Fruit fly (Drosophila melanogaster) whole organism, embryonic: Measurements from ENCODE around the gene Blimp-1.

Experiments used
- B-H2 ChIP-seq: fragments of 200-800 bp; sonication (Bioruptor generic); optimal IDR thresholded peaks from 2 replicates; lab custom pipeline; 2018; ENCODE audit warnings: missing biosample characterization, mild to moderate bottlenecking, missing genetic modification characterization
- Blimp-1 ChIP-seq: fragments of 200-800 bp; sonication (Bioruptor generic); optimal IDR thresholded peaks from 3 replicates; lab custom pipeline; 2018; ENCODE audit warnings: missing biosample characterization, missing genetic modification characterization, mild to moderate bottlenecking, moderate library complexity, missing genetic modification reagents
- CG11085 ChIP-seq: fragments of 200-800 bp; sonication (Bioruptor generic); IDR thresholded peaks from 2 replicates; pipeline ENCODE4 v1.3.6; 2022; ENCODE audit warnings: missing biosample characterization, missing genetic modification characterization
- CG11093 ChIP-seq: fragments of 200-800 bp; sonication (Bioruptor generic); IDR thresholded peaks from 3 replicates; pipeline ENCODE4 v1.3.6; 2022; ENCODE audit warnings: missing biosample characterization, missing genetic modification characterization
- CG12659 ChIP-seq: fragments of 200-800 bp; sonication (Bioruptor generic); optimal IDR thresholded peaks from 3 replicates; lab custom pipeline; 2017; ENCODE audit warnings: mild to moderate bottlenecking, missing biosample characterization, missing genetic modification reagents, missing genetic modification characterization
- CG12942 ChIP-seq: fragments of 200-800 bp; sonication (Bioruptor generic); optimal IDR thresholded peaks from 3 replicates; lab custom pipeline; 2016; ENCODE audit warnings: missing biosample characterization, missing genetic modification characterization
- CG15269 ChIP-seq: fragments of 200-800 bp; sonication (Bioruptor generic); optimal IDR thresholded peaks from 2 replicates; lab custom pipeline; 2018; ENCODE audit warnings: missing biosample characterization, mild to moderate bottlenecking, missing genetic modification characterization, moderate library complexity
- CG1603 ChIP-seq: fragments of 200-800 bp; sonication (Bioruptor generic); optimal IDR thresholded peaks from 2 replicates; lab custom pipeline; 2019; ENCODE audit warnings: missing biosample characterization, mild to moderate bottlenecking, missing genetic modification characterization, moderate library complexity
- CG17385 ChIP-seq: fragments of 200-800 bp; sonication (Bioruptor generic); optimal IDR thresholded peaks from 3 replicates; lab custom pipeline; 2018; ENCODE audit warnings: missing biosample characterization, mild to moderate bottlenecking, missing genetic modification characterization
- CG17829 ChIP-seq: fragments of 200-800 bp; optimal IDR thresholded peaks from 2 replicates; lab custom pipeline; 2019; ENCODE audit warnings: missing biosample characterization, mild to moderate bottlenecking, missing genetic modification characterization, moderate library complexity
- CG33557 ChIP-seq: fragments of 200-800 bp; sonication (Bioruptor generic); optimal IDR thresholded peaks from 2 replicates; lab custom pipeline; 2019; ENCODE audit warnings: missing biosample characterization, mild to moderate bottlenecking, missing genetic modification characterization, moderate library complexity
- CG34224 ChIP-seq: fragments of 200-800 bp; sonication (Bioruptor generic); IDR thresholded peaks from 3 replicates; pipeline ENCODE4 v1.3.6; 2022; ENCODE audit warnings: missing biosample characterization, missing genetic modification characterization; ENCODE audit not compliant: partially characterized antibody
- CG4617 ChIP-seq: fragments of 200-800 bp; sonication (Bioruptor generic); optimal IDR thresholded peaks from 3 replicates; lab custom pipeline; 2016; ENCODE audit warnings: missing biosample characterization, missing genetic modification characterization, borderline replicate concordance
- CG4854 ChIP-seq: fragments of 200-800 bp; sonication (Bioruptor generic); optimal IDR thresholded peaks from 2 replicates; lab custom pipeline; 2016; ENCODE audit warnings: missing biosample characterization, missing genetic modification characterization, inconsistent platforms
- CG6813 ChIP-seq: fragments of 200-800 bp; sonication (Bioruptor generic); optimal IDR thresholded peaks from 2 replicates; lab custom pipeline; 2017; ENCODE audit warnings: missing biosample characterization, missing genetic modification characterization, mild to moderate bottlenecking, moderate library complexity, missing genetic modification reagents
- CG7745 ChIP-seq: fragments of 200-800 bp; sonication (Bioruptor generic); optimal IDR thresholded peaks from 2 replicates; lab custom pipeline; 2018; ENCODE audit warnings: missing biosample characterization, mild to moderate bottlenecking, missing genetic modification characterization, moderate library complexity
- CG7987 ChIP-seq: fragments of 200-800 bp; sonication (Bioruptor generic); optimal IDR thresholded peaks from 2 replicates; lab custom pipeline; 2018; ENCODE audit warnings: missing biosample characterization, mild to moderate bottlenecking, missing genetic modification characterization, moderate library complexity
- CG9215 ChIP-seq: fragments of 200-800 bp; sonication (Bioruptor generic); IDR thresholded peaks from 2 replicates; pipeline ENCODE4 v1.3.6; 2022; ENCODE audit warnings: missing biosample characterization, missing genetic modification characterization
- CG9797 ChIP-seq: fragments of 200-800 bp; sonication (Bioruptor generic); optimal IDR thresholded peaks from 3 replicates; lab custom pipeline; 2018; ENCODE audit warnings: missing biosample characterization, mild to moderate bottlenecking, missing genetic modification characterization
- HLH4C ChIP-seq: fragments of 200-800 bp; sonication (Bioruptor generic); IDR thresholded peaks from 3 replicates; pipeline ENCODE4 v1.3.6; 2022; ENCODE audit warnings: missing biosample characterization, missing genetic modification characterization; ENCODE audit not compliant: partially characterized antibody
- Lhr ChIP-seq: fragments of 200-800 bp; sonication (Bioruptor generic); optimal IDR thresholded peaks from 3 replicates; lab custom pipeline; 2017; ENCODE audit warnings: mild to moderate bottlenecking, missing biosample characterization, missing genetic modification reagents, missing genetic modification characterization
- MBD-R2 ChIP-seq: fragments of 200-800 bp; sonication (Bioruptor generic); IDR thresholded peaks from 2 replicates; pipeline ENCODE4 v1.3.6; 2022; ENCODE audit warnings: missing biosample characterization, missing genetic modification characterization
- Med ChIP-seq: fragments of 200-800 bp; sonication (Bioruptor generic); peaks from one replicate; lab custom pipeline; 2016; ENCODE audit warnings: missing biosample characterization, missing genetic modification characterization, mild to moderate bottlenecking, inconsistent platforms, moderate library complexity
- Nf-YA ChIP-seq: fragments of 200-800 bp; sonication (Bioruptor generic); IDR thresholded peaks from 2 replicates; pipeline ENCODE4 v1.3.6; 2022; ENCODE audit warnings: missing biosample characterization, missing genetic modification characterization
- Nf-YC ChIP-seq: fragments of 200-800 bp; optimal IDR thresholded peaks from 3 replicates; lab custom pipeline; 2019; ENCODE audit warnings: missing biosample characterization, mild to moderate bottlenecking, missing genetic modification characterization, moderate library complexity
- Oli ChIP-seq: fragments of 200-800 bp; sonication (Bioruptor generic); optimal IDR thresholded peaks from 2 replicates; lab custom pipeline; 2018; ENCODE audit warnings: missing biosample characterization, mild to moderate bottlenecking, missing genetic modification characterization, moderate library complexity
- Rx ChIP-seq: fragments of 200-800 bp; sonication (Bioruptor generic); IDR thresholded peaks from 2 replicates; pipeline ENCODE4 v1.3.6; 2022; ENCODE audit warnings: missing biosample characterization, missing genetic modification characterization
- Trl ChIP-seq, 3 experiments: fragments of >200 bp in 2 of 3; fragments of 200-800 bp in 1 of 3; sonication (Bioruptor generic) in 1 of 3; optimal IDR thresholded peaks; 2 replicates in 1 of 3; 3 replicates in 2 of 3; lab custom pipeline; 2016 to 2017; ENCODE audit warnings: missing biosample characterization in 1 of 3, missing genetic modification characterization in 1 of 3
- ato ChIP-seq: fragments of 200-800 bp; sonication (Bioruptor generic); IDR thresholded peaks from 2 replicates; pipeline ENCODE4 v1.3.6; 2022; ENCODE audit warnings: missing biosample characterization, missing genetic modification characterization; ENCODE audit not compliant: partially characterized antibody
- bbx ChIP-seq: fragments of 200-800 bp; sonication (Bioruptor generic); IDR thresholded peaks from 2 replicates; pipeline ENCODE4 v1.3.6; 2022; ENCODE audit warnings: missing biosample characterization, missing genetic modification characterization; ENCODE audit not compliant: partially characterized antibody
- cad ChIP-seq: fragments of >200 bp; optimal IDR thresholded peaks from 2 replicates; lab custom pipeline; 2017; ENCODE audit warnings: missing biosample characterization, missing genetic modification characterization
- chm ChIP-seq: fragments of 200-800 bp; sonication (Bioruptor generic); IDR thresholded peaks from 2 replicates; pipeline ENCODE4 v1.3.6; 2022; ENCODE audit warnings: missing biosample characterization, missing genetic modification characterization
- dimm ChIP-seq: fragments of 200-800 bp; sonication (Bioruptor generic); IDR thresholded peaks from 2 replicates; pipeline ENCODE4 v1.3.6; 2022; ENCODE audit warnings: missing biosample characterization, missing genetic modification characterization
- exex ChIP-seq: fragments of 200-800 bp; sonication (Bioruptor generic); optimal IDR thresholded peaks from 4 replicates; lab custom pipeline; 2018; ENCODE audit warnings: missing biosample characterization, mild to moderate bottlenecking, missing genetic modification characterization, moderate library complexity
- ftz-f1 ChIP-seq: fragments of 200-800 bp; sonication (Bioruptor generic); optimal IDR thresholded peaks from 2 replicates; lab custom pipeline; 2016; ENCODE audit warnings: missing biosample characterization, missing genetic modification characterization
- gfzf ChIP-seq: fragments of 200-800 bp; sonication (Bioruptor generic); optimal IDR thresholded peaks from 2 replicates; lab custom pipeline; 2016; ENCODE audit warnings: missing biosample characterization, mild to moderate bottlenecking, missing genetic modification characterization, moderate library complexity
- inv ChIP-seq: fragments of 200-800 bp; sonication (Bioruptor generic); IDR thresholded peaks from 2 replicates; pipeline ENCODE4 v1.3.6; 2022; ENCODE audit warnings: missing biosample characterization, missing genetic modification characterization; ENCODE audit not compliant: partially characterized antibody
- kay ChIP-seq: fragments of 200-800 bp; sonication (Bioruptor generic); optimal IDR thresholded peaks from 2 replicates; lab custom pipeline; 2016; ENCODE audit warnings: missing biosample characterization, missing genetic modification characterization
- kni ChIP-seq: fragments of 200-800 bp; sonication (Bioruptor generic); optimal IDR thresholded peaks from 3 replicates; lab custom pipeline; 2017; ENCODE audit warnings: mild to moderate bottlenecking, missing biosample characterization, missing genetic modification reagents, missing genetic modification characterization
- mirr ChIP-seq: fragments of 200-800 bp; sonication (Bioruptor generic); optimal IDR thresholded peaks from 3 replicates; lab custom pipeline; 2018; ENCODE audit warnings: missing biosample characterization, mild to moderate bottlenecking, missing genetic modification characterization
- pan ChIP-seq, 4 experiments: fragments of >200 bp in 3 of 4; fragments of 200-800 bp in 1 of 4; sonication (Bioruptor generic) in 1 of 4; optimal IDR thresholded peaks in 3 of 4; IDR thresholded peaks in 1 of 4; 2 replicates each; pipeline versions ENCODE4 v1.3.6 to Lab custom; 2017 to 2022; ENCODE audit warnings: missing biosample characterization in 2 of 4, missing genetic modification characterization in 2 of 4, mixed read lengths in 1 of 4
- phol ChIP-seq: fragments of 200-800 bp; sonication (Bioruptor generic); optimal IDR thresholded peaks from 3 replicates; lab custom pipeline; 2018; ENCODE audit warnings: missing biosample characterization, mild to moderate bottlenecking, missing genetic modification characterization, moderate library complexity
- pzg ChIP-seq: fragments of 200-800 bp; sonication (Bioruptor generic); optimal IDR thresholded peaks from 3 replicates; lab custom pipeline; 2018; ENCODE audit warnings: missing biosample characterization, mild to moderate bottlenecking, missing genetic modification characterization, moderate library complexity
- sd ChIP-seq: fragments of 200-800 bp; sonication (Bioruptor generic); optimal IDR thresholded peaks from 3 replicates; lab custom pipeline; 2018; ENCODE audit warnings: missing biosample characterization, mild to moderate bottlenecking, missing genetic modification characterization, moderate library complexity
- slp2 ChIP-seq: fragments of 200-800 bp; sonication (Bioruptor generic); optimal IDR thresholded peaks from 2 replicates; lab custom pipeline; 2016; ENCODE audit warnings: missing biosample characterization, missing genetic modification characterization
- sug ChIP-seq: fragments of 200-800 bp; optimal IDR thresholded peaks from 2 replicates; lab custom pipeline; 2019; ENCODE audit warnings: missing biosample characterization, mild to moderate bottlenecking, missing genetic modification characterization, moderate library complexity
- toy ChIP-seq: fragments of 200-800 bp; sonication (Bioruptor generic); IDR thresholded peaks from 2 replicates; pipeline ENCODE4 v1.3.6; 2022; ENCODE audit warnings: missing biosample characterization, missing genetic modification characterization
- unpg ChIP-seq: fragments of 200-800 bp; sonication (Bioruptor generic); optimal IDR thresholded peaks from 3 replicates; lab custom pipeline; 2018; ENCODE audit warnings: missing biosample characterization, mild to moderate bottlenecking, missing genetic modification characterization, moderate library complexity

Blimp-1 gene

DNA sequence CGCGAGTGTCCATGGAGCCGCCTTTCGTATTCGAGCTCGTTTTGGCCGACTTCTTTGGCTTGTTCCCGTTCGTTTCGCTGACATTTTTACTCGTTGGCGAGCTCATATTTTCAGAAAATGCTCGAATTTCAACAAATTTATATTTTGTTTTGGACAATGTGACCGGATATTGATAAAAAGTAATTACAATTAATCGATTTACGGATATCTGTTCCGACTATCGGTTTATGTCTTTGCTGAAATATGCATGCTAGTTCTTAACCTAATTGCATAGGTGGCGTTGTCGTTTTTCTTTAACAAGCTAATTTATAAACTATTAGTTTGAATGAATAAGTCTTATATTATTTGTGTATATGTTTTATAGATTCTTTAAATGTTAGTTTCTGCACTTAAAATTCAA, 22.7 kb upstream of the Blimp-1 start, which contains the start of gene Eaf6 (continued):
- TF ChIP-seq Lhr (GFP tag; lab: Kevin White, UChicago) (peak; percentile 53), CG17385 (GFP tag; lab: Kevin White, UChicago) (no peak), inv (GFP tag; lab: Robert Waterston, UW) (0 out of 2 replicates have a peak, but pooled peaks have one; percentile 10), sd (tag; lab: Kevin White, UChicago) (peak; percentile 91), unpg (peak; percentile 8), MBD-R2 (peak; percentile 86), gfzf (GFP tag; lab: Kevin White, UChicago) (peak; percentile 80), CG34224 (peak; percentile 33; the same call in 1 of the 3 replicates), bbx (GFP tag; lab: Robert Waterston, UW) (0 out of 2 replicates have a peak, but pooled peaks have one; percentile 20), CG4854 (no peak), CG6813 (GFP tag; lab: Kevin White, UChicago) (no peak), mirr (no peak), Oli (tag; lab: Kevin White, UChicago) (no peak), CG17829 (peak; percentile 1), kay (GFP tag; lab: Kevin White, UChicago) (no peak), pzg (GFP tag; lab: Kevin White, UChicago) (peak; percentile 70), Rx (GFP tag; lab: Robert Waterston, UW) (no peak), cad (no peak), Nf-YA (GFP tag; lab: Robert Waterston, UW) (no peak), CG12659 (GFP tag; lab: Kevin White, UChicago) (peak; percentile 58), exex (tag; lab: Kevin White, UChicago) (peak; percentile 62), Med (GFP tag; lab: Kevin White, UChicago) (peak; percentile 45), pan (optimal IDR thresholded peaks at IDR 0.05; lab: Kevin White, UChicago) (no peak), pan (GFP tag; optimal IDR thresholded peaks at IDR 0.05 in 1 of 2, IDR thresholded peaks at IDR 0.05 in 1 of 2) (no peak), phol (peak; percentile 30), slp2 (GFP tag; lab: Kevin White, UChicago) (no peak), Nf-YC (tag; lab: Kevin White, UChicago) (peak; percentile 30), CG15269 (tag; lab: Kevin White, UChicago) (no peak), CG1603 (tag; lab: Kevin White, UChicago) (peak; percentile 33), CG11085 (no peak), CG9215 (no peak), CG9797 (GFP tag; lab: Kevin White, UChicago) (peak; percentile 56), CG4617 (GFP tag; lab: Kevin White, UChicago) (peak; percentile 88), CG11093 (GFP tag; lab: Robert Waterston, UW) (no peak), sug (tag; lab: Kevin White, UChicago) (peak; percentile 36), toy (no peak)

DNA sequence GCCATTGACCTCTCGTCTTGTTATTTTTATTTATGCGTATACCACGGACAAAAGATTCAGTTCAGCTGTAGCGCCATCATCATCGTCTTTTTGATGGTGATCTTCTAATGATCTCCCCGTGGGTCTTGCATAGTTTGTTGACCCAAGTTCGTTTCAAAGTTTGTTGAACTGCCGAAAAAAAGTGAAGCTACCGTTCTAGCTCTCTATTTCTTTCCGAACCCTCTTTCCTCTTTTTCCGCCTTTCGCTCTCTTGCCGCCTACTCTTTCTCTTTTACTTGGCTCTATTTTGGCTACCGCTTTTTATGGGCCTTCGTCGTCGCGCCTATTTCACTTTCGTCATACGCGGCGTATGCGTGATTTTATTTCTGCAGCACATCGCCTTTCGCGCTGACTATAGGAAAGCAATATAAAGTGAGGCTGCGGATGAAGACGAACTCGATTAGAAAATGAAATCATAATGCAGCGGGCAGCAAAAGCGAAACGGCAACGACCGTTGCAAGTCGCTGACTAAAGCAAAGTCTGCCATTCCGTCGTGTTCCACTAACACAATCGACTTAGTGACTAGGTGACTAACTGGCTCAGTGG, 21.9 kb upstream of the Blimp-1 start:
- TF ChIP-seq dimm (GFP tag; lab: Robert Waterston, UW) (no peak), ftz-f1 (GFP tag; lab: Kevin White, UChicago) (no peak), CG7987 (GFP tag; lab: Kevin White, UChicago) (no peak), CG7745 (tag; lab: Kevin White, UChicago) (no peak), kni (peak; percentile 44), CG34224 (no peak), HLH4C (no peak), ato (GFP tag; lab: Robert Waterston, UW) (no peak), Trl (optimal IDR thresholded peaks at IDR 0.05; lab: Kevin White, UChicago) (peak in 1 of 2 experiments; percentile 27), Trl (GFP tag; optimal IDR thresholded peaks at IDR 0.05; lab: Kevin White, UChicago) (no peak), Blimp-1 (GFP tag; lab: Kevin White, UChicago) (peak; percentile 99), B-H2 (GFP tag; lab: Kevin White, UChicago) (no peak), CG33557 (peak; percentile 4), chm (GFP tag; lab: Robert Waterston, UW) (no peak), CG12942 (GFP tag; lab: Kevin White, UChicago) (no peak)
